Fruit fly (Drosophila melanogaster): Measurements from ENCODE around the gene ko.

Gene ko

dm6 chr3L:21027657-21028255 lies 103.2 kb downstream of the ko start, which contains the start of gene Pdss2:
Gene Pdss2 (plus strand): TSS chr3L:21027915.
- TF ChIP-seq OdsH (GFP tag; optimal IDR thresholded peaks at IDR 0.05) (peak; percentile 45), Abd-B (GFP tag; optimal IDR thresholded peaks at IDR 0.05) (no peak), Sp1 (GFP tag; optimal IDR thresholded peaks at IDR 0.05) (peak; percentile 62), rgr (GFP tag; optimal IDR thresholded peaks at IDR 0.05) (peak; percentile 56), HLH106 (tag; optimal IDR thresholded peaks at IDR 0.05) (peak; percentile 79), usp (GFP tag; optimal IDR thresholded peaks at IDR 0.05) (no peak), woc (GFP tag; optimal IDR thresholded peaks at IDR 0.05) (peak; percentile 82), tai (GFP tag; optimal IDR thresholded peaks at IDR 0.05) (no peak), brk (GFP tag; optimal IDR thresholded peaks at IDR 0.05) (peak; percentile 14), lola (GFP tag; optimal IDR thresholded peaks at IDR 0.05) (no peak), foxo (GFP tag; optimal IDR thresholded peaks at IDR 0.05) (peak in 1 of 2 experiments; percentile 81), Jra (GFP tag; optimal IDR thresholded peaks at IDR 0.05) (peak; percentile 21), GATAd (GFP tag; optimal IDR thresholded peaks at IDR 0.05) (no peak), dmrt93B (GFP tag; optimal IDR thresholded peaks at IDR 0.05) (peak; percentile 48), N (GFP tag; optimal IDR thresholded peaks at IDR 0.05) (no peak), Hnf4 (GFP tag; optimal IDR thresholded peaks at IDR 0.05) (peak; percentile 72), Dif (GFP tag; optimal IDR thresholded peaks at IDR 0.05; ENCODE audit: partially characterized antibody) (peak; percentile 45), dl (GFP tag; optimal IDR thresholded peaks at IDR 0.05; ENCODE audit: insufficient read depth in 1 of 2, partially characterized antibody in 2 of 2) (peak in 1 of 2 experiments; percentile 9), dsf (GFP tag; optimal IDR thresholded peaks at IDR 0.05; ENCODE audit: borderline replicate concordance) (no peak), CrebA (GFP tag; optimal IDR thresholded peaks at IDR 0.05; ENCODE audit: borderline replicate concordance) (no peak), Hr83 (GFP tag; optimal IDR thresholded peaks at IDR 0.05; ENCODE audit: poor library complexity, severe bottlenecking) (peak; percentile 79), Mio (GFP tag; optimal IDR thresholded peaks at IDR 0.05) (no peak), fru (GFP tag; optimal IDR thresholded peaks at IDR 0.05) (peak; percentile 8), pan (optimal IDR thresholded peaks at IDR 0.05) (no peak), ey (GFP tag; optimal IDR thresholded peaks at IDR 0.05) (peak; percentile 64), Hr78 (GFP tag; optimal IDR thresholded peaks at IDR 0.05) (no peak), jim (GFP tag; optimal IDR thresholded peaks at IDR 0.05) (peak; percentile 89), sv (GFP tag; optimal IDR thresholded peaks at IDR 0.05) (peak; percentile 62), CG9705 (GFP tag; optimal IDR thresholded peaks at IDR 0.05) (peak; percentile 58), br (GFP tag; optimal IDR thresholded peaks at IDR 0.05) (peak; percentile 48), Rel (GFP tag; optimal IDR thresholded peaks at IDR 0.05) (no peak), Rel (tag; optimal IDR thresholded peaks at IDR 0.05) (peak; percentile 33), Vsx2 (GFP tag; optimal IDR thresholded peaks at IDR 0.05; ENCODE audit: partially characterized antibody) (no peak), h (GFP tag; optimal IDR thresholded peaks at IDR 0.05) (peak; percentile 71)

- TF ChIP-seq tai (GFP tag; optimal IDR thresholded peaks at IDR 0.05), result no peak
- peak; percentile 1 for TF ChIP-seq lola (GFP tag; optimal IDR thresholded peaks at IDR 0.05)
- TF ChIP-seq usp (GFP tag; optimal IDR thresholded peaks at IDR 0.05), result no peak
- TF ChIP-seq ey (GFP tag; optimal IDR thresholded peaks at IDR 0.05), result no peak
- no peak for TF ChIP-seq dsf (GFP tag; optimal IDR thresholded peaks at IDR 0.05; ENCODE audit: borderline replicate concordance)
- peak; percentile 8 for TF ChIP-seq br (GFP tag; optimal IDR thresholded peaks at IDR 0.05)
- no peak for TF ChIP-seq CrebA (GFP tag; optimal IDR thresholded peaks at IDR 0.05; ENCODE audit: borderline replicate concordance)
- no peak for TF ChIP-seq Sp1 (GFP tag; optimal IDR thresholded peaks at IDR 0.05)
- no peak for TF ChIP-seq jim (GFP tag; optimal IDR thresholded peaks at IDR 0.05)
- TF ChIP-seq Hr78 (GFP tag; optimal IDR thresholded peaks at IDR 0.05), result no peak
- peak; percentile 1 for TF ChIP-seq h (GFP tag; optimal IDR thresholded peaks at IDR 0.05)
- no peak for TF ChIP-seq Myc (optimal IDR thresholded peaks at IDR 0.05)
- TF ChIP-seq Abd-B (GFP tag; optimal IDR thresholded peaks at IDR 0.05), result peak; percentile 5
- no peak for TF ChIP-seq sage (GFP tag; optimal IDR thresholded peaks at IDR 0.05)
- no peak for TF ChIP-seq GATAd (GFP tag; optimal IDR thresholded peaks at IDR 0.05)
- no peak for TF ChIP-seq Vsx2 (GFP tag; optimal IDR thresholded peaks at IDR 0.05; ENCODE audit: partially characterized antibody)
- no peak for TF ChIP-seq Dif (GFP tag; optimal IDR thresholded peaks at IDR 0.05; ENCODE audit: partially characterized antibody)
- TF ChIP-seq psq (GFP tag; optimal IDR thresholded peaks at IDR 0.05), result peak; percentile 77
- no peak for TF ChIP-seq N (GFP tag; optimal IDR thresholded peaks at IDR 0.05)
- no peak for TF ChIP-seq fru (GFP tag; optimal IDR thresholded peaks at IDR 0.05)
- TF ChIP-seq dl (GFP tag; optimal IDR thresholded peaks at IDR 0.05; ENCODE audit: insufficient read depth in 1 of 2, partially characterized antibody in 2 of 2), result no peak
These were observed 103.9 kb downstream of the ko start, which contains the start of gene skd for dm6 chr3L:21026917-21027517. Gene skd (minus strand): TSS chr3L:21027434.
